Worm (Caenorhabditis elegans) whole organism, young adult: ENCODE results near the gene fipr-18.

Source experiments
- B0336.3 ChIP-seq: fragments of 200-800 bp; sonication (Bioruptor generic); IDR thresholded peaks from 2 replicates; pipeline ENCODE4 v1.3.6; 2022; ENCODE audit warnings: missing genetic modification characterization, missing compliant biosample characterization
- C06A6.2 ChIP-seq: fragments of 200-800 bp; sonication (Bioruptor generic); conservative IDR thresholded peaks from 2 replicates; pipeline ENCODE4 v1.3.6; 2022; ENCODE audit warnings: missing genetic modification characterization, missing compliant biosample characterization
- C17E4.6 ChIP-seq: fragments of 200-800 bp; sonication (Bioruptor generic); IDR thresholded peaks from 2 replicates; pipeline ENCODE4 v1.3.6; 2022; ENCODE audit warnings: missing genetic modification reagents, missing genetic modification characterization, missing compliant biosample characterization
- D2030.7 ChIP-seq: fragments of 200-800 bp; sonication (Bioruptor generic); IDR thresholded peaks from 2 replicates; pipeline ENCODE4 v1.3.6; 2022; ENCODE audit warnings: missing genetic modification reagents, missing genetic modification characterization, missing compliant biosample characterization
- F22D6.2 ChIP-seq: sonication (generic microtip); optimal IDR thresholded peaks from 2 replicates; lab custom pipeline; 2016; ENCODE audit warnings: mild to moderate bottlenecking, missing genetic modification characterization, missing compliant biosample characterization
- F37B4.10 ChIP-seq: fragments of 200-800 bp; sonication (Bioruptor generic); IDR thresholded peaks from 2 replicates; pipeline ENCODE4 v1.3.6; 2022; ENCODE audit warnings: missing genetic modification characterization, missing compliant biosample characterization
- F39B2.1 ChIP-seq: fragments of 200-800 bp; sonication (Bioruptor generic); IDR thresholded peaks from 2 replicates; pipeline ENCODE4 v1.3.6; 2022; ENCODE audit warnings: missing genetic modification reagents, missing genetic modification characterization, missing compliant biosample characterization
- F55B11.4 ChIP-seq: sonication (generic microtip); optimal IDR thresholded peaks from 2 replicates; lab custom pipeline; 2016; ENCODE audit warnings: missing compliant biosample characterization, missing genetic modification characterization, borderline replicate concordance; ENCODE audit not compliant: insufficient read depth
- Y56A3A.18 ChIP-seq: fragments of 200-800 bp; sonication (Bioruptor generic); IDR thresholded peaks from 2 replicates; pipeline ENCODE4 v1.3.6; 2022; ENCODE audit warnings: missing genetic modification reagents, missing genetic modification characterization, missing compliant biosample characterization
- Y67H2A.10 ChIP-seq: fragments of 200-800 bp; sonication (Bioruptor generic); conservative IDR thresholded peaks from 2 replicates; pipeline ENCODE4 v1.3.6; 2022; ENCODE audit warnings: missing genetic modification reagents, missing genetic modification characterization, missing compliant biosample characterization
- Y95B8A.8 ChIP-seq: fragments of 200-800 bp; sonication (Bioruptor generic); IDR thresholded peaks from 2 replicates; pipeline ENCODE4 v1.3.6; 2022; ENCODE audit warnings: missing genetic modification reagents, missing genetic modification characterization, missing compliant biosample characterization
- ama-1 ChIP-seq, 3 experiments: fragments of 150-350 bp in 1 of 3; sonication (generic microtip) in 2 of 3; optimal IDR thresholded peaks; 2 replicates each; lab custom pipeline; 2014 to 2018; ENCODE audit warnings: missing biosample characterization in 2 of 3, missing genetic modification characterization in 2 of 3, missing genetic modification reagents in 2 of 3
- aptf-3 ChIP-seq: fragments of 200-800 bp; sonication (Bioruptor generic); IDR thresholded peaks from 2 replicates; pipeline ENCODE4 v1.3.6; 2022; ENCODE audit warnings: missing genetic modification characterization, missing compliant biosample characterization
- athp-1 ChIP-seq: sonication (generic microtip); optimal IDR thresholded peaks from 2 replicates; lab custom pipeline; 2017; ENCODE audit warnings: mild to moderate bottlenecking, missing genetic modification characterization, missing compliant biosample characterization
- bed-1 ChIP-seq: fragments of 200-800 bp; sonication (Bioruptor generic); IDR thresholded peaks from 2 replicates; pipeline ENCODE4 v1.3.6; 2022; ENCODE audit warnings: missing genetic modification reagents, missing genetic modification characterization, missing compliant biosample characterization
- ccch-3 ChIP-seq: fragments of 200-800 bp; sonication (Bioruptor generic); optimal IDR thresholded peaks from 2 replicates; lab custom pipeline; 2018; ENCODE audit warnings: mild to moderate bottlenecking, missing genetic modification characterization, missing compliant biosample characterization
- cebp-2 ChIP-seq: fragments of 200-800 bp; sonication (Bioruptor generic); IDR thresholded peaks from 2 replicates; pipeline ENCODE4 v1.3.6; 2022; ENCODE audit warnings: missing genetic modification characterization, missing compliant biosample characterization
- ceh-100 ChIP-seq: fragments of 200-800 bp; sonication (Bioruptor generic); IDR thresholded peaks from 2 replicates; pipeline ENCODE4 v1.3.6; 2022; ENCODE audit warnings: missing genetic modification reagents, missing genetic modification characterization, missing compliant biosample characterization
- dox-1 ChIP-seq: fragments of 200-800 bp; sonication (Bioruptor generic); IDR thresholded peaks from 2 replicates; pipeline ENCODE4 v1.3.6; 2022; ENCODE audit warnings: missing genetic modification reagents, missing genetic modification characterization, missing compliant biosample characterization
- dpff-1 ChIP-seq: sonication (generic microtip); optimal IDR thresholded peaks from 2 replicates; lab custom pipeline; 2017; ENCODE audit warnings: mild to moderate bottlenecking, missing genetic modification characterization, missing compliant biosample characterization
- egrh-3 ChIP-seq: fragments of 200-800 bp; sonication (Bioruptor generic); IDR thresholded peaks from 2 replicates; pipeline ENCODE4 v1.3.6; 2022; ENCODE audit warnings: missing genetic modification reagents, missing genetic modification characterization, missing compliant biosample characterization
- ets-4 ChIP-seq: fragments of 200-800 bp; sonication (Bioruptor generic); optimal IDR thresholded peaks from 2 replicates; lab custom pipeline; 2018; ENCODE audit warnings: mild to moderate bottlenecking, missing genetic modification characterization, missing compliant biosample characterization
- him-1 ChIP-seq: sonication (generic microtip); optimal IDR thresholded peaks from 2 replicates; lab custom pipeline; 2016; ENCODE audit warnings: missing genotype, missing genetic modification reagents, missing genetic modification characterization, missing compliant biosample characterization
- hlh-12 ChIP-seq: sonication (generic microtip); optimal IDR thresholded peaks from 2 replicates; lab custom pipeline; 2016; ENCODE audit warnings: missing genetic modification characterization, missing compliant biosample characterization
- hlh-26 ChIP-seq: fragments of 200-800 bp; sonication (Bioruptor generic); conservative IDR thresholded peaks from 2 replicates; pipeline ENCODE4 v1.3.6; 2022; ENCODE audit warnings: missing genetic modification reagents, missing genetic modification characterization, missing compliant biosample characterization
- hmg-1.2 ChIP-seq: fragments of 200-800 bp; sonication (Bioruptor generic); IDR thresholded peaks from 2 replicates; pipeline ENCODE4 v1.3.6; 2022; ENCODE audit warnings: missing genetic modification reagents, missing genetic modification characterization, missing compliant biosample characterization
- hsf-1 ChIP-seq: fragments of 200-800 bp; sonication (Bioruptor generic); IDR thresholded peaks from 2 replicates; pipeline ENCODE4 v1.3.6; 2022; ENCODE audit warnings: missing genetic modification reagents, missing genetic modification characterization, missing compliant biosample characterization
- let-607 ChIP-seq, 2 experiments: fragments of 200-800 bp in 1 of 2; sonication (Bioruptor generic) in 1 of 2; sonication (generic microtip) in 1 of 2; optimal IDR thresholded peaks; 2 replicates each; lab custom pipeline; 2016 to 2018; ENCODE audit warnings: mild to moderate bottlenecking in 2 of 2, missing compliant biosample characterization in 2 of 2, missing genetic modification characterization in 2 of 2, moderate library complexity in 2 of 2, missing genotype in 1 of 2
- lin-40 ChIP-seq: sonication (generic microtip); optimal IDR thresholded peaks from 2 replicates; lab custom pipeline; 2016; ENCODE audit warnings: missing genetic modification characterization, mild to moderate bottlenecking, missing compliant biosample characterization, missing genotype, missing genetic modification reagents
- lin-54 ChIP-seq: fragments of 200-800 bp; sonication (Bioruptor generic); optimal IDR thresholded peaks from 2 replicates; lab custom pipeline; 2018; ENCODE audit warnings: mild to moderate bottlenecking, missing genetic modification characterization, missing compliant biosample characterization
- lir-1 ChIP-seq: fragments of 200-800 bp; sonication (Bioruptor generic); conservative IDR thresholded peaks from 2 replicates; pipeline ENCODE4 v1.3.6; 2022; ENCODE audit warnings: missing genetic modification reagents, missing genetic modification characterization, missing compliant biosample characterization
- madf-6 ChIP-seq: fragments of 200-800 bp; sonication (Bioruptor generic); IDR thresholded peaks from 2 replicates; pipeline ENCODE4 v1.3.6; 2022; ENCODE audit warnings: missing genetic modification reagents, missing genetic modification characterization, missing compliant biosample characterization
- mcd-1 ChIP-seq: fragments of 200-800 bp; sonication (Bioruptor generic); IDR thresholded peaks from 2 replicates; pipeline ENCODE4 v1.3.6; 2022; ENCODE audit warnings: missing genetic modification reagents, missing genetic modification characterization, missing compliant biosample characterization
- mel-28 ChIP-seq: sonication (generic microtip); optimal IDR thresholded peaks from 2 replicates; lab custom pipeline; 2016; ENCODE audit warnings: borderline replicate concordance, mild to moderate bottlenecking, missing genetic modification characterization, missing compliant biosample characterization
- mes-4 ChIP-seq: sonication (generic microtip); optimal IDR thresholded peaks from 2 replicates; lab custom pipeline; 2016; ENCODE audit warnings: missing genotype, missing genetic modification characterization, missing compliant biosample characterization
- rcor-1 ChIP-seq: fragments of 200-800 bp; sonication (Bioruptor generic); IDR thresholded peaks from 2 replicates; pipeline ENCODE4 v1.3.6; 2022; ENCODE audit warnings: missing genetic modification reagents, missing genetic modification characterization, missing compliant biosample characterization
- snpc-3.4 ChIP-seq: sonication (generic microtip); optimal IDR thresholded peaks from 2 replicates; lab custom pipeline; 2017; ENCODE audit warnings: missing genetic modification characterization, mild to moderate bottlenecking, missing compliant biosample characterization, antibody characterized with exemption, moderate library complexity, missing genotype, missing genetic modification reagents
- snpc-4 ChIP-seq, 5 experiments: fragments of 150-350 bp in 1 of 5; sonication (generic microtip) in 4 of 5; optimal IDR thresholded peaks; 2 replicates each; lab custom pipeline; 2014 to 2018; ENCODE audit warnings: missing genetic modification characterization in 5 of 5, missing biosample characterization in 3 of 5, antibody characterized with exemption in 2 of 5, mild to moderate bottlenecking in 2 of 5, missing compliant biosample characterization in 2 of 5, missing genotype in 2 of 5, moderate library complexity in 2 of 5, missing genetic modification reagents in 1 of 5
- somi-1 ChIP-seq: fragments of 200-800 bp; sonication (Bioruptor generic); optimal IDR thresholded peaks from 2 replicates; lab custom pipeline; 2018; ENCODE audit warnings: mild to moderate bottlenecking, missing genetic modification characterization, missing compliant biosample characterization
- tlf-1 ChIP-seq: fragments of 200-800 bp; sonication (Bioruptor generic); optimal IDR thresholded peaks from 2 replicates; lab custom pipeline; 2018; ENCODE audit warnings: mild to moderate bottlenecking, missing genetic modification characterization, missing compliant biosample characterization
- unc-62 ChIP-seq: fragments of 150-350 bp; optimal IDR thresholded peaks from 2 replicates; lab custom pipeline; 2014; ENCODE audit warnings: missing biosample characterization, missing genetic modification reagents, missing genetic modification characterization
- ztf-18 ChIP-seq: sonication (generic microtip); optimal IDR thresholded peaks from 2 replicates; lab custom pipeline; 2016; ENCODE audit warnings: missing genotype, mild to moderate bottlenecking, missing genetic modification characterization, missing compliant biosample characterization
- ztf-28 ChIP-seq: fragments of 200-800 bp; sonication (Bioruptor generic); IDR thresholded peaks from 2 replicates; pipeline ENCODE4 v1.3.6; 2022; ENCODE audit warnings: missing genetic modification reagents, missing genetic modification characterization, missing compliant biosample characterization
- ztf-6 ChIP-seq: fragments of 200-800 bp; sonication (Bioruptor generic); IDR thresholded peaks from 2 replicates; pipeline ENCODE4 v1.3.6; 2022; ENCODE audit warnings: missing genetic modification reagents, missing genetic modification characterization, missing compliant biosample characterization

fipr-18 gene

DNA sequence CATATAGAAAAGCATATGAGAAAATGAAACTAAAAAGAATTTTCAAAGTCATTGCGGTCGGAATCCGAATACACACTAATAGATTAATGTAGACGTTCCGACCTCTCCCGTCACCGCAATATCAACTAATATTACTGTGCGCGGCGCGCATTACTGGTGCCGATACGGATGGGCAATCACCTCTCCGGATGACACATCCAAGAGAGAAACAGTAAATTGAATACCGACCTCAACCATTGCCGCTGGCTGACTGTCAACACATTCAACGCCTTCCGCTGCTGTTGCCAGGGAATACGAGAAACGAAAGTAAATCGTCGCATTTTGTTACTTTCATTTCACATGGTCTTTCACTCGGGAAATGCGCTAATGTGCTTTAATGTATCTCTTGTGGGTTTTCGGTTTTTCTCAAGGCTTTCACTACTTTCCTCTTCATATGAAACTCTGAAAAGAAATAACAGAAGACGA, 35.8 kb downstream of the fipr-18 start (continued):
- no peak for TF ChIP-seq F22D6.2 (tag; lab: Kevin White, UChicago)
- peak; percentile 30; the same call in 1 of the 2 replicates for TF ChIP-seq D2030.7 (GFP tag; lab: Robert Waterston, UW)
- TF ChIP-seq dox-1: peak; percentile 48; the same call in 1 of the 2 replicates
- no peak; the same call in 1 of the 2 replicates for TF ChIP-seq Y95B8A.8 (GFP tag; lab: Robert Waterston, UW)
- peak; percentile 70 for TF ChIP-seq F39B2.1 (GFP tag; lab: Robert Waterston, UW)
- no peak for TF ChIP-seq F37B4.10
- peak; percentile 52 for TF ChIP-seq him-1 (tag; lab: Kevin White, UChicago)
- peak; percentile 70 for TF ChIP-seq hsf-1 (GFP tag; lab: Robert Waterston, UW)
- no peak for TF ChIP-seq Y67H2A.10 (GFP tag; lab: Robert Waterston, UW)
- peak; percentile 59; the same call in 1 of the 2 replicates for TF ChIP-seq ceh-100 (GFP tag; lab: Robert Waterston, UW)
- no peak for TF ChIP-seq unc-62
- TF ChIP-seq athp-1: peak; percentile 80
- peak; percentile 47 for TF ChIP-seq mcd-1 (GFP tag; lab: Robert Waterston, UW)
- TF ChIP-seq C17E4.6 (GFP tag; lab: Robert Waterston, UW): peak; percentile 21; the same call in 1 of the 2 replicates
- TF ChIP-seq B0336.3 (GFP tag; lab: Robert Waterston, UW): peak; percentile 90
- TF ChIP-seq snpc-3.4 (tag; lab: Kevin White, UChicago): peak; percentile 48
- peak; percentile 73 for TF ChIP-seq tlf-1 (GFP tag; lab: Kevin White, UChicago)
- TF ChIP-seq rcor-1: peak; percentile 51; the same call in 1 of the 2 replicates
- no peak for TF ChIP-seq egrh-3 (GFP tag; lab: Robert Waterston, UW)
- peak; percentile 81 for TF ChIP-seq Y56A3A.18
- 0 out of 2 replicates have a peak, but pooled peaks have one; percentile 7 for TF ChIP-seq aptf-3 (GFP tag; lab: Robert Waterston, UW)

DNA sequence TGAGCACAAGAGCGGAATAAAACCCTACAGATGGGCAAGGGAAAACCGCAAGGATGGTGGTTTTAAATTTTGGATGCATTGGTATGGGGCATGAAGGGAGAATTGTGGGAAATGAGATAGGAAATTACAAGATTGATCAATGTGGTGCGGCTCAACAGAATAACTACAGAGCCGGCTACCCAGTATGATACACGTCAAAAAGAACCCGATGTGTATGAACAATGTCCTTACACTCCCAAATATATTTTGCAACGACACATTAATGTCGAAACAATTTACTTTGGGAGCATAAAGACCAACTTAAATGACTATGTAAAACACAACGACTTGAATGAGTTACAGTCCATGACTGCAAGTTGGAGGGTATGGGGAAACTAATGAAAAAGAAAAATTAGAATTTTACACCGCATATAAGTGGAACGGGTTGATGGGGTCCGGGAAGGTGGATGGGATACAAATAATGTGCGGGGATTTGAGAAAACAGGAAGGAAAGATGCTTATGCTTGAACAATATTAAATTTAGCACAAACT, 36.6 kb downstream of the fipr-18 start:
- TF ChIP-seq Y95B8A.8 (GFP tag; lab: Robert Waterston, UW) (no peak), Y56A3A.18 (0 out of 2 replicates have a peak, but pooled peaks have one; percentile 10), him-1 (tag; lab: Kevin White, UChicago) (no peak), snpc-3.4 (tag; lab: Kevin White, UChicago) (no peak), B0336.3 (GFP tag; lab: Robert Waterston, UW) (peak; percentile 6), F55B11.4 (tag; lab: Kevin White, UChicago) (no peak), cebp-2 (GFP tag; lab: Robert Waterston, UW) (no peak), mes-4 (no peak), C17E4.6 (GFP tag; lab: Robert Waterston, UW) (no peak; the same call in 1 of the 2 replicates), dpff-1 (tag; lab: Kevin White, UChicago) (no peak), hlh-26 (GFP tag; lab: Robert Waterston, UW) (no peak), ccch-3 (GFP tag; lab: Kevin White, UChicago) (no peak), ztf-18 (tag; lab: Kevin White, UChicago) (peak; percentile 49), ets-4 (GFP tag; lab: Kevin White, UChicago) (no peak), dox-1 (no peak), ztf-6 (GFP tag; lab: Robert Waterston, UW) (no peak), lin-54 (GFP tag; lab: Kevin White, UChicago) (peak; percentile 48), hlh-12 (tag; lab: Kevin White, UChicago) (no peak), mel-28 (tag; lab: Kevin White, UChicago) (no peak), snpc-4 (GFP tag; optimal IDR thresholded peaks at IDR 0.05; lab: Kevin White, UChicago) (peak; percentile 42), snpc-4 (tag; optimal IDR thresholded peaks at IDR 0.05; lab: Kevin White, UChicago) (no peak), C06A6.2 (GFP tag; lab: Robert Waterston, UW) (no peak), ztf-28 (GFP tag; lab: Robert Waterston, UW) (no peak), madf-6 (GFP tag; lab: Robert Waterston, UW) (peak; percentile 62), hmg-1.2 (no peak; the same call in 1 of the 2 replicates), Y67H2A.10 (GFP tag; lab: Robert Waterston, UW) (no peak), let-607 (tag; optimal IDR thresholded peaks at IDR 0.05; lab: Kevin White, UChicago) (no peak), bed-1 (no peak), somi-1 (no peak), lin-40 (tag; lab: Kevin White, UChicago) (no peak), F22D6.2 (tag; lab: Kevin White, UChicago) (no peak), lir-1 (no peak), ama-1 (optimal IDR thresholded peaks at IDR 0.05; lab: Kevin White, UChicago) (no peak), ama-1 (GFP tag; optimal IDR thresholded peaks at IDR 0.05; lab: Kevin White, UChicago) (peak in 1 of 2 experiments; percentile 11)
